Worm (Caenorhabditis elegans) whole organism, L4 larva: ENCODE results near the gene irld-57.

Source experiments
- F26F4.8 ChIP-seq: fragments of 200-800 bp; sonication (Bioruptor generic); conservative IDR thresholded peaks from 2 replicates; pipeline ENCODE4 v1.3.6; 2022; ENCODE audit warnings: missing genetic modification characterization, missing compliant biosample characterization
- aha-1 ChIP-seq: fragments of 150-350 bp; peaks from one replicate; lab custom pipeline; 2014; ENCODE audit warnings: missing biosample characterization, missing genetic modification characterization
- ceh-62 ChIP-seq: sonication (generic microtip); optimal IDR thresholded peaks from 2 replicates; lab custom pipeline; 2017; ENCODE audit warnings: missing biosample characterization, missing genetic modification characterization
- nhr-77 ChIP-seq: fragments of 150-350 bp; optimal IDR thresholded peaks from 2 replicates; lab custom pipeline; 2014; ENCODE audit warnings: missing biosample characterization, missing genetic modification characterization
- ztf-7 ChIP-seq: fragments of 150-350 bp; optimal IDR thresholded peaks from 2 replicates; lab custom pipeline; 2014; ENCODE audit warnings: missing biosample characterization, missing genetic modification characterization

- TF ChIP-seq ztf-7 (no peak), ceh-62 (no peak), F26F4.8 (GFP tag; lab: Robert Waterston, UW) (no peak), aha-1 (tag; lab: Kevin White, UChicago) (peak; percentile 11), nhr-77 (tag; lab: Kevin White, UChicago) (no peak)
Observed at ce11 chrV:15733020-15733419, 6.5 kb upstream of the irld-57 start.
